Fruit fly (Drosophila melanogaster) whole organism, embryonic: Measurements from ENCODE around the gene Cand1.

ENCODE experiments used
- CG11247 ChIP-seq: fragments of 200-800 bp; sonication (Bioruptor generic); IDR thresholded peaks from 2 replicates; pipeline ENCODE4 v1.3.6; 2022; ENCODE audit warnings: missing biosample characterization, missing genetic modification characterization
- CG12071 ChIP-seq: fragments of 200-800 bp; sonication (Bioruptor generic); optimal IDR thresholded peaks from 3 replicates; lab custom pipeline; 2018; ENCODE audit warnings: missing biosample characterization, mild to moderate bottlenecking, missing genetic modification characterization
- CG12659 ChIP-seq: fragments of 200-800 bp; sonication (Bioruptor generic); optimal IDR thresholded peaks from 3 replicates; lab custom pipeline; 2017; ENCODE audit warnings: mild to moderate bottlenecking, missing biosample characterization, missing genetic modification reagents, missing genetic modification characterization
- CG1602 ChIP-seq: fragments of 200-800 bp; sonication (Bioruptor generic); optimal IDR thresholded peaks from 3 replicates; lab custom pipeline; 2016; ENCODE audit warnings: missing biosample characterization, missing genetic modification characterization
- CG33557 ChIP-seq: fragments of 200-800 bp; sonication (Bioruptor generic); optimal IDR thresholded peaks from 2 replicates; lab custom pipeline; 2019; ENCODE audit warnings: missing biosample characterization, mild to moderate bottlenecking, missing genetic modification characterization, moderate library complexity
- Dfd ChIP-seq, 2 experiments: fragments of >200 bp; optimal IDR thresholded peaks; 2 replicates each; lab custom pipeline; 2017; ENCODE audit warnings: missing biosample characterization in 2 of 2, missing genetic modification characterization in 2 of 2
- TFAM ChIP-seq: fragments of 200-800 bp; sonication (Bioruptor generic); optimal IDR thresholded peaks from 2 replicates; lab custom pipeline; 2017; ENCODE audit warnings: missing biosample characterization, missing genetic modification characterization, inconsistent platforms
- ci ChIP-seq: fragments of 200-800 bp; sonication (Bioruptor generic); IDR thresholded peaks from 3 replicates; pipeline ENCODE4 v1.3.6; 2022; ENCODE audit warnings: missing biosample characterization, missing genetic modification characterization
- gcm2 ChIP-seq: fragments of 200-800 bp; sonication (Bioruptor generic); optimal IDR thresholded peaks from 2 replicates; lab custom pipeline; 2016; ENCODE audit warnings: missing biosample characterization, missing genetic modification characterization
- onecut ChIP-seq: fragments of 200-800 bp; sonication (Bioruptor generic); IDR thresholded peaks from 2 replicates; pipeline ENCODE4 v1.3.6; 2022; ENCODE audit warnings: missing biosample characterization, missing genetic modification characterization
- toy ChIP-seq: fragments of 200-800 bp; sonication (Bioruptor generic); IDR thresholded peaks from 2 replicates; pipeline ENCODE4 v1.3.6; 2022; ENCODE audit warnings: missing biosample characterization, missing genetic modification characterization
- zen2 ChIP-seq: fragments of 200-800 bp; sonication (Bioruptor generic); IDR thresholded peaks from 3 replicates; pipeline ENCODE4 v1.3.6; 2022; ENCODE audit warnings: missing biosample characterization, missing genetic modification characterization; ENCODE audit not compliant: partially characterized antibody

- no peak for TF ChIP-seq CG33557 (GFP tag; lab: Kevin White, UChicago)
- no peak for TF ChIP-seq toy (GFP tag; lab: Robert Waterston, UW)
- no peak for TF ChIP-seq onecut (GFP tag; lab: Robert Waterston, UW)
- no peak for TF ChIP-seq CG12071 (GFP tag; lab: Kevin White, UChicago)
- TF ChIP-seq CG12659 (GFP tag; lab: Kevin White, UChicago) = no peak
- TF ChIP-seq Dfd (GFP tag; optimal IDR thresholded peaks at IDR 0.05; lab: Kevin White, UChicago) = no peak
- no peak for TF ChIP-seq CG11247 (GFP tag; lab: Robert Waterston, UW)
- no peak for TF ChIP-seq zen2
- no peak for TF ChIP-seq TFAM (GFP tag; lab: Kevin White, UChicago)
- no peak for TF ChIP-seq CG1602 (GFP tag; lab: Kevin White, UChicago)
- TF ChIP-seq gcm2 (GFP tag; lab: Kevin White, UChicago) = no peak
- TF ChIP-seq ci (GFP tag; lab: Robert Waterston, UW) = no peak
These were observed 33.9 kb upstream of the Cand1 start, which contains the start of gene Cnot4 for dm6 chr2L:10396488-10396824.
